Fruit fly (Drosophila melanogaster) whole organism, prepupa: ENCODE measurements around the gene CG1136.

Source experiments
- CG15336 ChIP-seq: fragments of 200-800 bp; sonication (Bioruptor generic); IDR thresholded peaks from 2 replicates; pipeline ENCODE4 v1.3.6; 2022; ENCODE audit warnings: missing biosample characterization, missing genetic modification characterization
- CG6808 ChIP-seq: fragments of 200-800 bp; sonication (Bioruptor generic); optimal IDR thresholded peaks from 3 replicates; lab custom pipeline; 2017; ENCODE audit warnings: missing biosample characterization, missing genetic modification characterization, mild to moderate bottlenecking, moderate library complexity, missing genetic modification reagents
- CG6854 ChIP-seq: fragments of 200-800 bp; sonication (Bioruptor generic); optimal IDR thresholded peaks from 2 replicates; lab custom pipeline; 2017; ENCODE audit warnings: missing biosample characterization, mild to moderate bottlenecking, missing genetic modification characterization
- Ets21C ChIP-seq: fragments of 200-800 bp; sonication (Bioruptor generic); optimal IDR thresholded peaks from 3 replicates; lab custom pipeline; 2016; ENCODE audit warnings: missing biosample characterization, missing genetic modification characterization
- Ets96B ChIP-seq: fragments of 200-800 bp; optimal IDR thresholded peaks from 2 replicates; lab custom pipeline; 2019; ENCODE audit warnings: missing biosample characterization, mild to moderate bottlenecking, missing genetic modification characterization, moderate library complexity
- Smox ChIP-seq: fragments of 200-800 bp; sonication (Bioruptor generic); optimal IDR thresholded peaks from 3 replicates; lab custom pipeline; 2016; ENCODE audit warnings: missing biosample characterization, missing genetic modification characterization
- Sox102F ChIP-seq: fragments of 200-800 bp; sonication (Bioruptor generic); optimal IDR thresholded peaks from 2 replicates; lab custom pipeline; 2016; ENCODE audit warnings: missing biosample characterization, mild to moderate bottlenecking, missing genetic modification characterization
- esn ChIP-seq: fragments of 200-800 bp; sonication (Bioruptor generic); optimal IDR thresholded peaks from 2 replicates; lab custom pipeline; 2016; ENCODE audit warnings: missing biosample characterization, mild to moderate bottlenecking, missing genetic modification characterization, moderate library complexity
- ss ChIP-seq, 2 experiments: fragments of 200-800 bp; sonication (Bioruptor generic); optimal IDR thresholded peaks; 2 replicates in 1 of 2; 3 replicates in 1 of 2; lab custom pipeline; 2017 to 2018; ENCODE audit warnings: mild to moderate bottlenecking in 2 of 2, missing biosample characterization in 2 of 2, missing genetic modification characterization in 2 of 2, moderate library complexity in 1 of 2

Gene CG1136

dm6 chr3L:4108844-4109494, 62.6 kb downstream of the CG1136 start (continued):
- TF ChIP-seq Ets96B, result peak; percentile 53
- peak; percentile 68 for TF ChIP-seq CG6808 (GFP tag; lab: Kevin White, UChicago)
- peak; percentile 61 for TF ChIP-seq esn (GFP tag; lab: Kevin White, UChicago)
- peak; percentile 21 for TF ChIP-seq Smox (GFP tag; lab: Kevin White, UChicago)
- peak; percentile 51 to 77 for TF ChIP-seq ss (GFP tag; optimal IDR thresholded peaks at IDR 0.05; lab: Kevin White, UChicago)
- TF ChIP-seq CG6854 (GFP tag; lab: Kevin White, UChicago), result no peak
- peak; percentile 25 for TF ChIP-seq Ets21C (GFP tag; lab: Kevin White, UChicago)
- TF ChIP-seq CG15336 (GFP tag; lab: Robert Waterston, UW), result peak; percentile 71
- TF ChIP-seq Sox102F (GFP tag; lab: Kevin White, UChicago), result peak; percentile 61
- TF ChIP-seq, all 60 proteins: peak for 53
